Fruit fly (Drosophila melanogaster): ENCODE results near the gene slgA.

slgA gene

dm6 chrX:21388734-21389133, 14.9 kb downstream of the slgA start, which contains the start of gene mst:
Gene mst (plus strand): TSS chrX:21388977.
- TF ChIP-seq sob (GFP tag; IDR thresholded peaks at IDR 0.05) = no peak
- TF ChIP-seq BEAF-32 (GFP tag; optimal IDR thresholded peaks at IDR 0.05) = peak; percentile 59
- no peak for TF ChIP-seq eyg (GFP tag; optimal IDR thresholded peaks at IDR 0.05)
- no peak for TF ChIP-seq CG12155 (GFP tag; optimal IDR thresholded peaks at IDR 0.05)
- peak; percentile 10 for TF ChIP-seq Elba2 (GFP tag; optimal IDR thresholded peaks at IDR 0.05)
- 0 out of 4 replicates have a peak, but pooled peaks have one; percentile 40 for TF ChIP-seq chinmo (GFP tag; IDR thresholded peaks at IDR 0.05; ENCODE audit: partially characterized antibody)
- TF ChIP-seq CG16813 (GFP tag; IDR thresholded peaks at IDR 0.05; ENCODE audit: partially characterized antibody) = peak; percentile 62
- peak; percentile 59; the same call in 2 of the 3 replicates for TF ChIP-seq Opbp (GFP tag; IDR thresholded peaks at IDR 0.05; ENCODE audit: partially characterized antibody)
- TF ChIP-seq HLH4C (GFP tag; IDR thresholded peaks at IDR 0.05; ENCODE audit: partially characterized antibody) = peak; percentile 67
- TF ChIP-seq Dll (GFP tag; IDR thresholded peaks at IDR 0.05; ENCODE audit: partially characterized antibody) = peak; percentile 83
- TF ChIP-seq Dp (GFP tag; optimal IDR thresholded peaks at IDR 0.05) = peak; percentile 51
- no peak for TF ChIP-seq CG8924 (tag; optimal IDR thresholded peaks at IDR 0.05)
- TF ChIP-seq Doc3 (GFP tag; IDR thresholded peaks at IDR 0.05; ENCODE audit: partially characterized antibody) = peak; percentile 58; the same call in 1 of the 3 replicates
- TF ChIP-seq CG2199 (GFP tag; IDR thresholded peaks at IDR 0.05) = no peak
- TF ChIP-seq CG13287 (GFP tag; IDR thresholded peaks at IDR 0.05; ENCODE audit: partially characterized antibody) = peak; percentile 78
- no peak for TF ChIP-seq GATAe (GFP tag; conservative IDR thresholded peaks at IDR 0.05)
- no peak for TF ChIP-seq danr (GFP tag; IDR thresholded peaks at IDR 0.05)
- TF ChIP-seq zen2 (GFP tag; IDR thresholded peaks at IDR 0.05; ENCODE audit: partially characterized antibody) = peak; percentile 44; the same call in 1 of the 3 replicates
- peak; percentile 47 for TF ChIP-seq MBD-R2 (GFP tag; IDR thresholded peaks at IDR 0.05)
- 0 out of 2 replicates have a peak, but pooled peaks have one; percentile 32 for TF ChIP-seq CG2129 (GFP tag; IDR thresholded peaks at IDR 0.05; ENCODE audit: partially characterized antibody)
- no peak for TF ChIP-seq abd-A (tag; optimal IDR thresholded peaks at IDR 0.05)
- no peak for TF ChIP-seq lilli (GFP tag; optimal IDR thresholded peaks at IDR 0.05)
- no peak for TF ChIP-seq nau (GFP tag; optimal IDR thresholded peaks at IDR 0.05)
- peak; percentile 64 for TF ChIP-seq unc-4 (GFP tag; IDR thresholded peaks at IDR 0.05; ENCODE audit: partially characterized antibody)
- no peak for TF ChIP-seq Sry-δ (GFP tag; optimal IDR thresholded peaks at IDR 0.05)
- peak; percentile 60; the same call in 2 of the 3 replicates for TF ChIP-seq knrl (GFP tag; IDR thresholded peaks at IDR 0.05; ENCODE audit: partially characterized antibody)
- TF ChIP-seq amos (GFP tag; IDR thresholded peaks at IDR 0.05; ENCODE audit: partially characterized antibody) = peak; percentile 62
- no peak for TF ChIP-seq btn (GFP tag; optimal IDR thresholded peaks at IDR 0.05)
- TF ChIP-seq hbn (GFP tag; IDR thresholded peaks at IDR 0.05; ENCODE audit: partially characterized antibody) = peak; percentile 65; the same call in 1 of the 2 replicates
- no peak for TF ChIP-seq esg (GFP tag; conservative IDR thresholded peaks at IDR 0.05)
- peak; percentile 53 for TF ChIP-seq D19A (tag; optimal IDR thresholded peaks at IDR 0.05)
- peak in 1 of 2 experiments; percentile 17 for TF ChIP-seq Pdp1 (GFP tag; optimal IDR thresholded peaks at IDR 0.05)
- peak; percentile 40; the same call in 1 of the 3 replicates for TF ChIP-seq CG6791 (GFP tag; IDR thresholded peaks at IDR 0.05; ENCODE audit: partially characterized antibody)
- peak; percentile 70 for TF ChIP-seq CG34224 (GFP tag; IDR thresholded peaks at IDR 0.05; ENCODE audit: partially characterized antibody)
- peak; percentile 69 for TF ChIP-seq E2f2 (GFP tag; IDR thresholded peaks at IDR 0.05)
- no peak for TF ChIP-seq ato (GFP tag; IDR thresholded peaks at IDR 0.05; ENCODE audit: partially characterized antibody)
- TF ChIP-seq Dref (GFP tag; IDR thresholded peaks at IDR 0.05) = peak; percentile 64
- peak; percentile 73; the same call in 1 of the 2 replicates for TF ChIP-seq sna (GFP tag; IDR thresholded peaks at IDR 0.05; ENCODE audit: partially characterized antibody)
- peak; percentile 61; the same call in 2 of the 3 replicates for TF ChIP-seq vnd (GFP tag; IDR thresholded peaks at IDR 0.05; ENCODE audit: partially characterized antibody)
- TF ChIP-seq CG2116 (GFP tag; optimal IDR thresholded peaks at IDR 0.05) = peak; percentile 30
- peak; percentile 38 for TF ChIP-seq inv (GFP tag; IDR thresholded peaks at IDR 0.05; ENCODE audit: partially characterized antibody)
- no peak for TF ChIP-seq Fer2 (tag; optimal IDR thresholded peaks at IDR 0.05)
- peak; percentile 46; the same call in 1 of the 2 replicates for TF ChIP-seq Bgb (GFP tag; IDR thresholded peaks at IDR 0.05; ENCODE audit: partially characterized antibody)
- TF ChIP-seq Scr (GFP tag; IDR thresholded peaks at IDR 0.05; ENCODE audit: partially characterized antibody) = peak; percentile 75
- 0 out of 3 replicates have a peak, but pooled peaks have one; percentile 28 for TF ChIP-seq hb (GFP tag; IDR thresholded peaks at IDR 0.05; ENCODE audit: partially characterized antibody)
- TF ChIP-seq CG5180 (GFP tag; optimal IDR thresholded peaks at IDR 0.05) = no peak

All from whole organism, embryonic.